Fruit fly (Drosophila melanogaster): ENCODE results near the gene Pih1D1.

Gene Pih1D1

dm6 chr2L:12678286-12678685 is 43.4 kb downstream of the Pih1D1 start (continued):
- TF ChIP-seq CG15601 (tag; optimal IDR thresholded peaks at IDR 0.05) (peak; percentile 9), CG4424 (GFP tag; optimal IDR thresholded peaks at IDR 0.05) (no peak), klu (GFP tag; IDR thresholded peaks at IDR 0.05) (no peak), CG16863 (GFP tag; optimal IDR thresholded peaks at IDR 0.05) (no peak), zen2 (GFP tag; IDR thresholded peaks at IDR 0.05; ENCODE audit: partially characterized antibody) (peak; percentile 7; the same call in 1 of the 3 replicates), sr (GFP tag; IDR thresholded peaks at IDR 0.05) (no peak), vvl (GFP tag; IDR thresholded peaks at IDR 0.05) (peak; percentile 60), CG10959 (GFP tag; IDR thresholded peaks at IDR 0.05) (no peak), CG17829 (tag; optimal IDR thresholded peaks at IDR 0.05) (peak; percentile 3), CG8924 (tag; optimal IDR thresholded peaks at IDR 0.05) (peak; percentile 3), lov (optimal IDR thresholded peaks at IDR 0.05) (no peak), lov (GFP tag; IDR thresholded peaks at IDR 0.05) (0 out of 3 replicates have a peak, but pooled peaks have one; percentile 35), crol (GFP tag; IDR thresholded peaks at IDR 0.05) (peak; percentile 82), Nf-YC (tag; optimal IDR thresholded peaks at IDR 0.05) (peak; percentile 92), Trl (optimal IDR thresholded peaks at IDR 0.05) (peak; percentile 33 to 95), Trl (GFP tag; optimal IDR thresholded peaks at IDR 0.05) (no peak), yki (optimal IDR thresholded peaks at IDR 0.05) (peak; percentile 71), HLHmδ (GFP tag; optimal IDR thresholded peaks at IDR 0.05) (peak; percentile 17), Dfd (GFP tag; optimal IDR thresholded peaks at IDR 0.05) (no peak), ac (GFP tag; optimal IDR thresholded peaks at IDR 0.05) (peak; percentile 53), CG15514 (GFP tag; optimal IDR thresholded peaks at IDR 0.05) (no peak), zen (tag; optimal IDR thresholded peaks at IDR 0.05) (peak; percentile 24)

dm6 chr2L:12674365-12674764 is 47.3 kb downstream of the Pih1D1 start:
- TF ChIP-seq Chrac-16 (GFP tag; optimal IDR thresholded peaks at IDR 0.05): no peak
- TF ChIP-seq mam (GFP tag; optimal IDR thresholded peaks at IDR 0.05): no peak
- TF ChIP-seq fd64A (GFP tag; optimal IDR thresholded peaks at IDR 0.05): no peak
- TF ChIP-seq CG6689 (GFP tag; IDR thresholded peaks at IDR 0.05): no peak
- TF ChIP-seq az2 (GFP tag; optimal IDR thresholded peaks at IDR 0.05): no peak
- TF ChIP-seq chif (GFP tag; optimal IDR thresholded peaks at IDR 0.05): no peak
- no peak for TF ChIP-seq insv (GFP tag; optimal IDR thresholded peaks at IDR 0.05)
- TF ChIP-seq Nf-YB (GFP tag; optimal IDR thresholded peaks at IDR 0.05): peak; percentile 60
- peak; percentile 44 for TF ChIP-seq Nf-YC (tag; optimal IDR thresholded peaks at IDR 0.05)
- no peak for TF ChIP-seq CG34376 (GFP tag; optimal IDR thresholded peaks at IDR 0.05)
- TF ChIP-seq CG2875 (GFP tag; optimal IDR thresholded peaks at IDR 0.05): no peak
- peak; percentile 43; the same call in 1 of the 2 replicates for TF ChIP-seq seq (GFP tag; IDR thresholded peaks at IDR 0.05)
- TF ChIP-seq sqz (GFP tag; optimal IDR thresholded peaks at IDR 0.05): peak; percentile 58
- 0 out of 2 replicates have a peak, but pooled peaks have one; percentile 6 for TF ChIP-seq al (GFP tag; IDR thresholded peaks at IDR 0.05)
- TF ChIP-seq YL-1 (GFP tag; optimal IDR thresholded peaks at IDR 0.05): no peak
- no peak for TF ChIP-seq Asciz (GFP tag; optimal IDR thresholded peaks at IDR 0.05)
- no peak for TF ChIP-seq tna (GFP tag; IDR thresholded peaks at IDR 0.05; ENCODE audit: partially characterized antibody)
- peak; percentile 30 for TF ChIP-seq sens (GFP tag)
- 0 out of 3 replicates have a peak, but pooled peaks have one; percentile 10 for TF ChIP-seq H15 (GFP tag; IDR thresholded peaks at IDR 0.05)

- no peak for TF ChIP-seq pnt (GFP tag; optimal IDR thresholded peaks at IDR 0.05)
- no peak for TF ChIP-seq cas (GFP tag; IDR thresholded peaks at IDR 0.05)
- peak; percentile 76 for TF ChIP-seq Nf-YC (tag; optimal IDR thresholded peaks at IDR 0.05)
- TF ChIP-seq jigr1 (GFP tag; IDR thresholded peaks at IDR 0.05): no peak
- TF ChIP-seq CG5953 (GFP tag; IDR thresholded peaks at IDR 0.05): no peak
- no peak for TF ChIP-seq CG2120 (GFP tag; optimal IDR thresholded peaks at IDR 0.05)
- no peak for TF ChIP-seq CG2116 (GFP tag; optimal IDR thresholded peaks at IDR 0.05)
- no peak for TF ChIP-seq PHDP (tag; optimal IDR thresholded peaks at IDR 0.05)
- no peak for TF ChIP-seq Max (GFP tag; optimal IDR thresholded peaks at IDR 0.05)
- TF ChIP-seq Nf-YB (GFP tag; optimal IDR thresholded peaks at IDR 0.05): peak; percentile 85
- TF ChIP-seq CG14710 (tag; optimal IDR thresholded peaks at IDR 0.05): no peak
- peak; percentile 79 for TF ChIP-seq gsb-n (tag; optimal IDR thresholded peaks at IDR 0.05)
- TF ChIP-seq Kr (GFP tag; optimal IDR thresholded peaks at IDR 0.05): peak; percentile 72
- no peak for TF ChIP-seq cwo (GFP tag; optimal IDR thresholded peaks at IDR 0.05)
Measured at dm6 chr2L:12672296-12672695, 49.3 kb downstream of the Pih1D1 start.

Data from whole organism, embryonic.